Worm (Caenorhabditis elegans): Measurements from ENCODE around the gene folt-1.
"Not testable (repeated sequence)": the region's sequence is repeated elsewhere in the genome, so short reads cannot be mapped to it uniquely, and the experiment has no call there.

- not testable (repeated sequence) for TF ChIP-seq ceh-28, nhr-77 (tag; optimal IDR thresholded peaks at IDR 0.05)
Observed at ce11 chrV:11109647-11110046, 31.6 kb upstream of the folt-1 start, which contains the start of gene Y42A5A.5.
